Worm (Caenorhabditis elegans) whole organism, L2 larva: ENCODE data around the gene imb-2.
A peak's percentile ranks its signal among the peaks of the same experiment; 100 is the strongest.

Source experiments
- C34F6.9 ChIP-seq: fragments of 150-350 bp; optimal IDR thresholded peaks from 2 replicates; lab custom pipeline; 2014; ENCODE audit warnings: missing biosample characterization, missing genetic modification characterization
- F13H6.1 ChIP-seq: sonication (generic microtip); optimal IDR thresholded peaks from 2 replicates; lab custom pipeline; 2016; ENCODE audit warnings: missing genetic modification characterization, missing compliant biosample characterization
- R02D3.7 ChIP-seq: fragments of 150-350 bp; optimal IDR thresholded peaks from 2 replicates; lab custom pipeline; 2014; ENCODE audit warnings: missing biosample characterization, missing genetic modification characterization
- Y55F3AM.14 ChIP-seq: fragments of 200-800 bp; sonication (Bioruptor generic); optimal IDR thresholded peaks from 2 replicates; lab custom pipeline; 2018; ENCODE audit warnings: mild to moderate bottlenecking, missing genetic modification characterization, missing compliant biosample characterization
- alr-1 ChIP-seq: fragments of 150-350 bp; optimal IDR thresholded peaks from 2 replicates; lab custom pipeline; 2014; ENCODE audit warnings: missing biosample characterization, missing genetic modification characterization
- aly-2 ChIP-seq: fragments of 150-350 bp; optimal IDR thresholded peaks from 2 replicates; lab custom pipeline; 2014; ENCODE audit warnings: missing biosample characterization, missing genetic modification characterization
- blmp-1 ChIP-seq: sonication (generic microtip); optimal IDR thresholded peaks from 2 replicates; lab custom pipeline; 2017; ENCODE audit warnings: missing genetic modification characterization, mild to moderate bottlenecking, missing compliant biosample characterization, antibody characterized with exemption, moderate library complexity; ENCODE audit not compliant: insufficient read depth
- ceh-16 ChIP-seq: fragments of 150-350 bp; optimal IDR thresholded peaks from 2 replicates; lab custom pipeline; 2014; ENCODE audit warnings: missing biosample characterization, missing genetic modification characterization
- crh-2 ChIP-seq: sonication (generic microtip); optimal IDR thresholded peaks from 2 replicates; lab custom pipeline; 2017; ENCODE audit warnings: missing biosample characterization, missing genetic modification characterization
- dmd-4 ChIP-seq: sonication (generic microtip); optimal IDR thresholded peaks from 2 replicates; lab custom pipeline; 2017; ENCODE audit warnings: missing biosample characterization, missing genetic modification characterization
- egl-27 ChIP-seq: sonication (generic microtip); optimal IDR thresholded peaks from 3 replicates; lab custom pipeline; 2017; ENCODE audit warnings: missing biosample characterization, missing genetic modification reagents, missing genetic modification characterization
- elt-3 ChIP-seq: sonication (generic microtip); optimal IDR thresholded peaks from 2 replicates; lab custom pipeline; 2017; ENCODE audit warnings: missing biosample characterization, missing genetic modification characterization
- gmeb-1 ChIP-seq: fragments of 150-350 bp; optimal IDR thresholded peaks from 2 replicates; lab custom pipeline; 2014; ENCODE audit warnings: missing biosample characterization, missing genetic modification characterization
- lsy-2 ChIP-seq, 2 experiments: fragments of 150-350 bp in 1 of 2; sonication (generic microtip) in 1 of 2; optimal IDR thresholded peaks; 2 replicates each; lab custom pipeline; 2014 to 2017; ENCODE audit warnings: missing biosample characterization in 2 of 2, missing genetic modification characterization in 2 of 2
- mab-5 ChIP-seq: fragments of 150-350 bp; optimal IDR thresholded peaks from 2 replicates; lab custom pipeline; 2014; ENCODE audit warnings: missing biosample characterization, missing genetic modification characterization
- mbf-1 ChIP-seq: sonication (generic microtip); optimal IDR thresholded peaks from 2 replicates; lab custom pipeline; 2017; ENCODE audit warnings: missing biosample characterization, missing genetic modification characterization
- mdl-1 ChIP-seq, 2 experiments: fragments of 150-350 bp in 1 of 2; sonication (generic microtip) in 1 of 2; optimal IDR thresholded peaks; 2 replicates each; lab custom pipeline; 2017; ENCODE audit warnings: missing biosample characterization in 2 of 2, missing genetic modification characterization in 2 of 2
- nhr-129 ChIP-seq: fragments of 150-350 bp; optimal IDR thresholded peaks from 2 replicates; lab custom pipeline; 2014; ENCODE audit warnings: missing biosample characterization, missing genetic modification characterization
- nhr-21 ChIP-seq: fragments of 150-350 bp; optimal IDR thresholded peaks from 2 replicates; lab custom pipeline; 2014; ENCODE audit warnings: missing biosample characterization, missing genetic modification characterization
- nhr-23 ChIP-seq: fragments of 150-350 bp; optimal IDR thresholded peaks from 2 replicates; lab custom pipeline; 2014; ENCODE audit warnings: missing biosample characterization, missing genetic modification reagents, missing genetic modification characterization
- nhr-237 ChIP-seq: fragments of 150-350 bp; optimal IDR thresholded peaks from 2 replicates; lab custom pipeline; 2014; ENCODE audit warnings: missing biosample characterization, missing genetic modification characterization
- nhr-25 ChIP-seq: fragments of 150-350 bp; sonication (generic microtip); optimal IDR thresholded peaks from 3 replicates; lab custom pipeline; 2014; ENCODE audit warnings: missing biosample characterization, missing genetic modification characterization
- nhr-6 ChIP-seq: fragments of 150-350 bp; optimal IDR thresholded peaks from 2 replicates; lab custom pipeline; 2014; ENCODE audit warnings: missing biosample characterization, missing genetic modification characterization
- nhr-77 ChIP-seq: fragments of 150-350 bp; optimal IDR thresholded peaks from 2 replicates; lab custom pipeline; 2014; ENCODE audit warnings: missing biosample characterization, missing genetic modification characterization
- sem-4 ChIP-seq: fragments of 150-350 bp; optimal IDR thresholded peaks from 2 replicates; lab custom pipeline; 2014; ENCODE audit warnings: missing biosample characterization, missing genetic modification reagents, missing genetic modification characterization
- skn-1 ChIP-seq: sonication (generic microtip); optimal IDR thresholded peaks from 2 replicates; lab custom pipeline; 2017; ENCODE audit warnings: missing biosample characterization, missing genetic modification characterization
- unc-39 ChIP-seq: fragments of 150-350 bp; optimal IDR thresholded peaks from 2 replicates; lab custom pipeline; 2014; ENCODE audit warnings: missing biosample characterization, missing genetic modification characterization
- unc-55 ChIP-seq: fragments of 150-350 bp; sonication (generic microtip); optimal IDR thresholded peaks from 3 replicates; lab custom pipeline; 2014; ENCODE audit warnings: missing biosample characterization, missing genetic modification reagents, missing genetic modification characterization
- zag-1 ChIP-seq: fragments of 150-350 bp; optimal IDR thresholded peaks from 2 replicates; lab custom pipeline; 2014; ENCODE audit warnings: missing biosample characterization, missing genetic modification characterization
- ztf-1 ChIP-seq: fragments of 200-800 bp; sonication (Bioruptor generic); conservative IDR thresholded peaks from 2 replicates; pipeline ENCODE4 v1.3.6; 2022; ENCODE audit warnings: missing genetic modification characterization, missing compliant biosample characterization
- ztf-4 ChIP-seq: fragments of 150-350 bp; optimal IDR thresholded peaks from 2 replicates; lab custom pipeline; 2014; ENCODE audit warnings: missing biosample characterization, missing genetic modification characterization

The imb-2 gene

DNA sequence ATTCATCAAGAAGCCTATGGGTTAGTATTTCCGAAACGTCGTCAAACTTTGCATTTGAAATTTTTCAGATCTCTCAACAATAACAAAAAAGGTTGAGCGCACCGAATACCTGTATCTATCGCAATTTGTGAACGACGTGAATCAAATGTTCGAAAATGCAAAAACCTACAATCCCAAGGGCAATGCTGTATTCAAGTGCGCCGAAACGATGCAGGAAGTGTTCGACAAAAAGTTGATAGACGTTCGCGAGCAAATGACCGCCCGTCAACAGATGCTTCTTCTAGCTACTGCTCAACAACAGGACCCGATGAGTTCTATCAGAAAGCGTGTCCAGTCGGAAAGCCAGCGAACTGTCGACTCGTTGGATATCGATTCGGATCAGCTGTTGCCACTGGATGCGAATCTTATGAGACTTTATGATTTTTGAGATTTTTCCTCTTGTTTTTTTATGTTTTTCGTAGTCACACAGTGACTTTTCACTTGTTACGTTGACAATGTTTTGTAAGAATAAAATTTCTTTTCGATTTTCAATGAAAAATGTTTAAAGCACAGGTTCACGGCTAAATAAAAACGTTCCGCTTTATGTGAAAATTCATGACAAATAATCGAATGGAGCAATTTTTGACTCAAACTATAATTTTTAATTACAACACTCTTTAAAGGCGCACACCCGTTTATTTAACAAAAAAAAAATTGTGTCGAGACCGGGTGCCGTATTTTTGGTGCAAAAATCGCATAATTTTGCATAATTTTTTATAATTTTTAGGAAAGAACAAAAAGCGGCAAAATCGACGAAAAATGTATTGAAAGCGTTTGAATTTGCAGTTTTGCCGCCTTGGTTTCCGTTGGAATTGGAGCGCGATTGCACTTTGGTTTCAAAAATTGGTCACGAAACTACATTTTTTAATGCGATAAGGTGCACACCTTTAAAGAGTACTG is 42.1 kb downstream of the imb-2 start (continued):
- TF ChIP-seq blmp-1 (tag; lab: Kevin White, UChicago): peak; percentile 11
- peak; percentile 90 for TF ChIP-seq sem-4
- no peak for TF ChIP-seq mdl-1 (tag; optimal IDR thresholded peaks at IDR 0.05; lab: Kevin White, UChicago)
- TF ChIP-seq skn-1 (tag; lab: Kevin White, UChicago): peak; percentile 9
- peak; percentile 43 for TF ChIP-seq nhr-25 (tag; lab: Kevin White, UChicago)
- TF ChIP-seq crh-2: peak; percentile 46
- TF ChIP-seq mbf-1: no peak
- TF ChIP-seq nhr-23: no peak
- TF ChIP-seq elt-3 (tag; lab: Kevin White, UChicago): no peak
- TF ChIP-seq Y55F3AM.14 (GFP tag; lab: Kevin White, UChicago): no peak
- TF ChIP-seq dmd-4: no peak
- TF ChIP-seq aly-2 (tag; lab: Kevin White, UChicago): no peak
- TF ChIP-seq nhr-6: no peak
- TF ChIP-seq ztf-1 (GFP tag; lab: Robert Waterston, UW): no peak
- TF ChIP-seq, all 48 proteins: peak for 11

DNA sequence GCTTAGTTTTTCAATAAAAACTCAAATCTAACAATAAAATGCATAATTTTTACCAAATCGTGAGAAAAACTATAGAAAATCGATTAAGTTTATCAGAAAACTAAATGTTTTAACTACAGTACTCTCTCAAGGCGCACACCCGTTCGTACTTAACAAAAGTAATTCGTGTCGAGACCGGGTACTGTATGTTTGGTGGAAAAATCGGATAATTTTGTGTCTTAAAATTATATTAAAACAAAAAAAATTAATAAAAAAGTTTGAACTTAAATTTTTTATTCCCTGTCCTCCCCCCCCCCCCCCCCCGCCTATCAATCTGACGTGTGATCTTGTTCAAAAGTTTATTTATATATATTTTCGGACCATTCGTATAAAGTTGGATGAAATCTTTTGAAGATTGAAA is 42.8 kb downstream of the imb-2 start, which contains the start of gene F26H11.4:
TSS of gene F26H11.4 (plus strand) at position 301 of the 400 bp plus-strand sequence.
- TF ChIP-seq nhr-129 (tag; lab: Kevin White, UChicago) (no peak), lsy-2 (tag; optimal IDR thresholded peaks at IDR 0.05; lab: Kevin White, UChicago) (no peak), mbf-1 (no peak), unc-39 (tag; lab: Kevin White, UChicago) (no peak), F13H6.1 (no peak), alr-1 (tag; lab: Kevin White, UChicago) (no peak), zag-1 (tag; lab: Kevin White, UChicago) (no peak), nhr-6 (no peak)

DNA sequence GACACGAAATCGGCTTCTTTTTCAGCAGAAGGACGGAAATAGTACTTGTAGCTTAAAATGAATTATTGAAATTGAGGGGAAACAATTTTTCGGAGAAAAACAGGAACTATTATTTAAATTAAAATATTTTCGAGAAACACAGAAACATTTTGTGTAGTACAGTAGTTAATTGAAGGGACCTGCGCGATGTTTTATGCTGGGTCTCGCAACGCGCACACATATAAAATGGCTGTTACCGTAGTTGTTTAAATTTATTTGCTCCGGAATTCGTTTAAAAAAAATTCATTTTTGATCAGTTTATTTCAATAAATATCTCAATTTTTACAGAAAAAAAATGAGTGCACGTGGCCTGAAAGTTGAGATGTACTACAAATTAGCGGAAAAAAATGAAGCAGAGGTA is 45.3 kb downstream of the imb-2 start, which contains the start of gene dsb-2:
TSS of gene dsb-2 (plus strand) at position 328 of the 400 bp plus-strand sequence.
- no peak for TF ChIP-seq egl-27 (tag; lab: Kevin White, UChicago)
- no peak for TF ChIP-seq dmd-4
- TF ChIP-seq unc-55: no peak
- TF ChIP-seq F13H6.1: no peak
- no peak for TF ChIP-seq mdl-1 (tag; optimal IDR thresholded peaks at IDR 0.05; lab: Kevin White, UChicago)
- TF ChIP-seq nhr-21 (tag; lab: Kevin White, UChicago): no peak
- TF ChIP-seq lsy-2 (tag; optimal IDR thresholded peaks at IDR 0.05; lab: Kevin White, UChicago): no peak
- no peak for TF ChIP-seq ztf-4 (tag; lab: Kevin White, UChicago)
- no peak for TF ChIP-seq ceh-16 (tag; lab: Kevin White, UChicago)

DNA sequence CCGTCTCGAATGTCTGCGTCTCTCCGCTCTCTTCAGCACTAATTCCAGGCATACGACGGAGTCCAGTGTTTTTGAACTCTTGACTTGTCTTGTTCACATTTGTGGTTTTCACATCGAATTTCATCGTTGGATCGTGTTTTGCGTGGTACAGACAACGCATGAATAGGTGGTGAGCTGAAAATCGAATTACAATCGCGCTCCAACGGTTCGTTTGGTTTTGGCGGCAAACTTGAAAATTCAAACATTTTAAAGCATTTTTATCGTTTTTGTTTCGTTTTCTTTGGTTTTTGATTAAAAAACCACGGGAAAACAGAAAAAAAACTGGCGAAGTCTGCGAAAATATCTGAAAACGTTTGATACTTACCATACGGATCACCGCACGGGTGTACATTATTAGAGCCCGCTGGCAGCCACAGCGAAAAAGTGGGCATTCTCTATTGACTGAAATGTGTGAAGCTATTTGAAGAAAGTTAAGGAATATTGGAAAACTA is 47.6 kb downstream of the imb-2 start, which contains the start of gene exl-1:
TSS of gene exl-1 (minus strand) at position 441 of the 491 bp plus-strand sequence.
- no peak for TF ChIP-seq aly-2 (tag; lab: Kevin White, UChicago)
- TF ChIP-seq nhr-129 (tag; lab: Kevin White, UChicago): peak; percentile 16
- peak; percentile 49 for TF ChIP-seq gmeb-1
- no peak for TF ChIP-seq R02D3.7 (tag; lab: Kevin White, UChicago)
- TF ChIP-seq skn-1 (tag; lab: Kevin White, UChicago): no peak
- no peak for TF ChIP-seq unc-55
- TF ChIP-seq sem-4: no peak
- TF ChIP-seq ztf-4 (tag; lab: Kevin White, UChicago): no peak
- TF ChIP-seq nhr-237 (tag; lab: Kevin White, UChicago): no peak
- no peak for TF ChIP-seq unc-39 (tag; lab: Kevin White, UChicago)

ce11 chrII:14413709-14414108 is 48.2 kb downstream of the imb-2 start:
- TF ChIP-seq mbf-1: no peak
- TF ChIP-seq Y55F3AM.14 (GFP tag; lab: Kevin White, UChicago): no peak
- no peak for TF ChIP-seq mab-5 (tag; lab: Kevin White, UChicago)
- TF ChIP-seq C34F6.9: no peak
- no peak for TF ChIP-seq sem-4
- no peak for TF ChIP-seq nhr-77 (tag; lab: Kevin White, UChicago)
- TF ChIP-seq nhr-6: no peak
- no peak for TF ChIP-seq unc-55
- TF ChIP-seq, all 48 proteins: peak for 0
